Worm (Caenorhabditis elegans) whole organism, L4 larva: Measurements from ENCODE around the gene Y111B2A.2.

Source experiments
- F49E8.2 ChIP-seq: sonication (generic microtip); optimal IDR thresholded peaks from 2 replicates; lab custom pipeline; 2016; ENCODE audit warnings: missing compliant biosample characterization, mild to moderate bottlenecking, missing genetic modification characterization, borderline replicate concordance
- T20F7.1 ChIP-seq: fragments of 200-800 bp; sonication (Bioruptor generic); optimal IDR thresholded peaks from 2 replicates; lab custom pipeline; 2018; ENCODE audit warnings: mild to moderate bottlenecking, missing genetic modification characterization, missing compliant biosample characterization
- T26A8.4 ChIP-seq: fragments of 200-800 bp; sonication (Bioruptor generic); IDR thresholded peaks from 2 replicates; pipeline ENCODE4 v1.3.6; 2022; ENCODE audit warnings: missing genetic modification characterization, missing compliant biosample characterization
- Y48G9A.11 ChIP-seq: fragments of 200-800 bp; sonication (Bioruptor generic); IDR thresholded peaks from 2 replicates; pipeline ENCODE4 v1.3.6; 2022; ENCODE audit warnings: missing genetic modification reagents, missing genetic modification characterization, missing compliant biosample characterization
- ZK337.2 ChIP-seq: fragments of 200-800 bp; sonication (Bioruptor generic); IDR thresholded peaks from 2 replicates; pipeline ENCODE4 v1.3.6; 2022; ENCODE audit warnings: missing genetic modification reagents, missing genetic modification characterization, missing compliant biosample characterization
- ama-1 ChIP-seq: fragments of 150-350 bp; optimal IDR thresholded peaks from 2 replicates; lab custom pipeline; 2014; ENCODE audit warnings: inconsistent platforms, mixed read lengths
- arid-1 ChIP-seq: fragments of 200-800 bp; sonication (Bioruptor generic); conservative IDR thresholded peaks from 2 replicates; pipeline ENCODE4 v1.3.6; 2022; ENCODE audit warnings: missing genetic modification reagents, missing genetic modification characterization, missing compliant biosample characterization
- ceh-28 ChIP-seq: fragments of 150-350 bp; optimal IDR thresholded peaks from 2 replicates; lab custom pipeline; 2014; ENCODE audit warnings: missing biosample characterization, missing genetic modification reagents, missing genetic modification characterization
- ceh-62 ChIP-seq: sonication (generic microtip); optimal IDR thresholded peaks from 2 replicates; lab custom pipeline; 2017; ENCODE audit warnings: missing biosample characterization, missing genetic modification characterization
- daf-16 ChIP-seq, 3 experiments: sonication (generic microtip); optimal IDR thresholded peaks; 2 replicates each; lab custom pipeline; 2016 to 2017; ENCODE audit warnings: missing genetic modification characterization in 3 of 3, missing genetic modification reagents in 3 of 3, mild to moderate bottlenecking in 2 of 3, missing compliant biosample characterization in 2 of 3, missing biosample characterization in 1 of 3, moderate library complexity in 1 of 3
- dmd-9 ChIP-seq: fragments of 200-800 bp; sonication (Bioruptor generic); IDR thresholded peaks from 2 replicates; pipeline ENCODE4 v1.3.6; 2022; ENCODE audit warnings: missing genetic modification reagents, missing genetic modification characterization, missing compliant biosample characterization
- dpl-1 ChIP-seq: fragments of 150-350 bp; optimal IDR thresholded peaks from 2 replicates; lab custom pipeline; 2014; ENCODE audit warnings: missing biosample characterization, missing genetic modification reagents, missing genetic modification characterization
- dve-1 ChIP-seq: sonication (generic microtip); optimal IDR thresholded peaks from 2 replicates; lab custom pipeline; 2017; ENCODE audit warnings: antibody characterized with exemption, mild to moderate bottlenecking, missing genetic modification characterization, missing compliant biosample characterization; ENCODE audit not compliant: insufficient read depth
- fos-1 ChIP-seq: fragments of 150-350 bp; optimal IDR thresholded peaks from 2 replicates; lab custom pipeline; 2014; ENCODE audit warnings: missing biosample characterization, missing genetic modification characterization
- hif-1 ChIP-seq, 2 experiments: sonication (generic microtip); optimal IDR thresholded peaks; 2 replicates each; lab custom pipeline; 2016 to 2017; ENCODE audit warnings: missing compliant biosample characterization in 2 of 2, missing genetic modification characterization in 2 of 2, missing genetic modification reagents in 2 of 2, missing genotype in 2 of 2, mild to moderate bottlenecking in 1 of 2
- hlh-11 ChIP-seq: fragments of 200-800 bp; sonication (Bioruptor generic); optimal IDR thresholded peaks from 2 replicates; lab custom pipeline; 2018; ENCODE audit warnings: mild to moderate bottlenecking, missing genetic modification characterization, missing compliant biosample characterization
- hmg-1.1 ChIP-seq: fragments of 200-800 bp; sonication (Bioruptor generic); IDR thresholded peaks from 2 replicates; pipeline ENCODE4 v1.3.6; 2022; ENCODE audit warnings: missing genetic modification reagents, missing genetic modification characterization, missing compliant biosample characterization
- lim-7 ChIP-seq: fragments of 200-800 bp; sonication (Bioruptor generic); IDR thresholded peaks from 2 replicates; pipeline ENCODE4 v1.3.6; 2022; ENCODE audit warnings: missing genetic modification characterization, missing compliant biosample characterization
- lin-38 ChIP-seq: fragments of 200-800 bp; sonication (Bioruptor generic); IDR thresholded peaks from 2 replicates; pipeline ENCODE4 v1.3.6; 2022; ENCODE audit warnings: missing genetic modification reagents, missing genetic modification characterization, missing compliant biosample characterization
- lsy-2 ChIP-seq, 2 experiments: fragments of 150-350 bp in 1 of 2; sonication (generic microtip) in 1 of 2; optimal IDR thresholded peaks; 2 replicates each; lab custom pipeline; 2014 to 2017; ENCODE audit warnings: missing biosample characterization in 2 of 2, missing genetic modification characterization in 2 of 2
- madf-5 ChIP-seq, 2 experiments: fragments of 200-800 bp; sonication (Bioruptor generic); IDR thresholded peaks; 2 replicates each; pipeline ENCODE4 v1.3.6; 2022; ENCODE audit warnings: missing compliant biosample characterization in 2 of 2, missing genetic modification characterization in 2 of 2
- madf-9 ChIP-seq: fragments of 200-800 bp; sonication (Bioruptor generic); conservative IDR thresholded peaks from 2 replicates; pipeline ENCODE4 v1.3.6; 2022; ENCODE audit warnings: missing genetic modification reagents, missing genetic modification characterization, missing compliant biosample characterization
- mep-1 ChIP-seq: fragments of 150-350 bp; sonication (generic microtip); optimal IDR thresholded peaks from 3 replicates; lab custom pipeline; 2014; ENCODE audit warnings: missing biosample characterization, missing genetic modification characterization
- nhr-11 ChIP-seq: fragments of 150-350 bp; optimal IDR thresholded peaks from 2 replicates; lab custom pipeline; 2014; ENCODE audit warnings: missing biosample characterization, missing genetic modification characterization
- nhr-25 ChIP-seq: sonication (generic microtip); optimal IDR thresholded peaks from 2 replicates; lab custom pipeline; 2017; ENCODE audit warnings: missing genetic modification characterization, mild to moderate bottlenecking, missing compliant biosample characterization, antibody characterized with exemption, moderate library complexity, borderline replicate concordance; ENCODE audit not compliant: insufficient read depth
- nhr-76 ChIP-seq: fragments of 150-350 bp; optimal IDR thresholded peaks from 2 replicates; lab custom pipeline; 2014; ENCODE audit warnings: missing biosample characterization, missing genetic modification characterization
- rbr-2 ChIP-seq: sonication (generic microtip); optimal IDR thresholded peaks from 2 replicates; lab custom pipeline; 2016; ENCODE audit warnings: missing genotype, missing genetic modification characterization, missing compliant biosample characterization
- skn-1 ChIP-seq: fragments of 150-350 bp; optimal IDR thresholded peaks from 2 replicates; lab custom pipeline; 2014; ENCODE audit warnings: missing biosample characterization, missing genetic modification characterization
- snpc-1.2 ChIP-seq: fragments of 200-800 bp; sonication (Bioruptor generic); IDR thresholded peaks from 2 replicates; pipeline ENCODE4 v1.3.6; 2022; ENCODE audit warnings: missing genetic modification reagents, missing genetic modification characterization, missing compliant biosample characterization
- unc-130 ChIP-seq: sonication (generic microtip); optimal IDR thresholded peaks from 2 replicates; lab custom pipeline; 2016; ENCODE audit warnings: missing genetic modification reagents, missing genetic modification characterization, missing compliant biosample characterization
- unc-62 ChIP-seq, 3 experiments: fragments of 150-350 bp in 1 of 3; sonication (generic microtip); optimal IDR thresholded peaks in 2 of 3; peaks in 1 of 3; 1 replicate in 1 of 3; 2 replicates in 2 of 3; lab custom pipeline; 2014 to 2017; ENCODE audit warnings: missing biosample characterization in 3 of 3, missing genetic modification characterization in 3 of 3, missing genetic modification reagents in 3 of 3, missing genotype in 1 of 3
- vab-7 ChIP-seq: fragments of 200-800 bp; sonication (Bioruptor generic); IDR thresholded peaks from 2 replicates; pipeline ENCODE4 v1.3.6; 2022; ENCODE audit warnings: missing genetic modification reagents, missing genetic modification characterization, missing compliant biosample characterization
- zag-1 ChIP-seq: fragments of 150-350 bp; optimal IDR thresholded peaks from 2 replicates; lab custom pipeline; 2014; ENCODE audit warnings: missing biosample characterization, missing genetic modification characterization

The Y111B2A.2 gene

DNA sequence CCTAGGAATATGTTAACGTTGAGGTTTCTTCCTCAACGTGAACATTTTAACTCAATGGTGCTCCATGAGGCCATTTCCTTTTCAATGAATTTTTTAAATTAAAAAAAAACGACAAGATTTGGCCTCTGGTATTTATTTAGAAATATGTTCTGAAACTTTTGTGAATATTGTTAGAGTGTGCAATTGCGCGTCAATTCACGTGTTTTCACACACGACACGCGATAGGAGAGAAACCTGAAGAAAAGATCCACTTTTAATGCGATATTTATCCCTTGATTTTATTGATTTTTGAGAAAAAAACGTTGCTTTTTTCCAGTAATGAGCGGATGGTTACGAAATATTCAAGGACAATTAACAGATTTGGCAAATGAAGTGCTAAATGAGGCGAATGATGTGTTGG is 3.4 kb downstream of the Y111B2A.2 start, which contains the start of gene sql-1:
sql-1 (plus strand) TSS at position 313 of the 400 bp plus-strand sequence.
- TF ChIP-seq snpc-1.2 (GFP tag; lab: Robert Waterston, UW) (peak; percentile 48; the same call in 1 of the 2 replicates), lsy-2 (tag; optimal IDR thresholded peaks at IDR 0.05; lab: Kevin White, UChicago) (peak in 1 of 2 experiments; percentile 34), skn-1 (tag; lab: Kevin White, UChicago) (no peak), ceh-28 (tag; lab: Kevin White, UChicago) (peak; percentile 39), unc-130 (GFP tag; lab: Kevin White, UChicago) (peak; percentile 62), hif-1 (tag; optimal IDR thresholded peaks at IDR 0.05; lab: Kevin White, UChicago) (no peak), fos-1 (tag; lab: Kevin White, UChicago) (no peak), F49E8.2 (tag; lab: Kevin White, UChicago) (peak; percentile 44), nhr-11 (tag; lab: Kevin White, UChicago) (no peak), lim-7 (no peak), lin-38 (GFP tag; lab: Robert Waterston, UW) (peak; percentile 72), madf-5 (GFP tag; IDR thresholded peaks at IDR 0.05; lab: Robert Waterston, UW) (0 out of 4 replicates have a peak, but pooled peaks of 1 of the 2 experiments have one; percentile 39), T20F7.1 (GFP tag; lab: Kevin White, UChicago) (no peak), ama-1 (lab: Kevin White, UChicago) (peak; percentile 82), ZK337.2 (GFP tag; lab: Robert Waterston, UW) (no peak), arid-1 (GFP tag; lab: Robert Waterston, UW) (peak; percentile 62; the same call in 1 of the 2 replicates), Y48G9A.11 (GFP tag; lab: Robert Waterston, UW) (no peak), nhr-76 (tag; lab: Kevin White, UChicago) (no peak), dpl-1 (GFP tag; lab: Kevin White, UChicago) (peak; percentile 27)

DNA sequence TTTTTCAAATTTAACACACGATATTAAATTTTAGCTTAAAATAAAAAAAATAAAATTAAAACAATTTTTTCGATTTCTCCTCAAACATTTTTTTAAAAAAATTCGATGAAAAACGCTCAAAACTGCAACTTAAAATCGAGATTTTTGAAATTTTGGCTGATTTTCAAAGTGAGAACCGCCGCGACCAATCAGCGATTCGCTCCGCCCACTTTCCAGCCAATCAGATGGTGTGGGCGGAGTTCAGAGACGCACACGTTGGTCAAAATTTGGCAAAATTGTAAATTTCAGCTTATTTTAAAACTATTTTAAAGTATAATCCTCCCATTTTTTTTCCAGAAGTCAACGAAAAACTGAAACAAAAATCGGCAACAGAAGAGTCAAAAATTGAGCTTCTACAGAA is 14.6 kb downstream of the Y111B2A.2 start:
- peak in 1 of 2 experiments; percentile 28 for TF ChIP-seq unc-62 (GFP tag; optimal IDR thresholded peaks at IDR 0.05 in 1 of 2; lab: Kevin White, UChicago)
- TF ChIP-seq unc-62 (tag; optimal IDR thresholded peaks at IDR 0.05; lab: Kevin White, UChicago): no peak
- TF ChIP-seq nhr-25 (tag; lab: Kevin White, UChicago): no peak
- TF ChIP-seq, all 104 proteins: peak for 1

DNA sequence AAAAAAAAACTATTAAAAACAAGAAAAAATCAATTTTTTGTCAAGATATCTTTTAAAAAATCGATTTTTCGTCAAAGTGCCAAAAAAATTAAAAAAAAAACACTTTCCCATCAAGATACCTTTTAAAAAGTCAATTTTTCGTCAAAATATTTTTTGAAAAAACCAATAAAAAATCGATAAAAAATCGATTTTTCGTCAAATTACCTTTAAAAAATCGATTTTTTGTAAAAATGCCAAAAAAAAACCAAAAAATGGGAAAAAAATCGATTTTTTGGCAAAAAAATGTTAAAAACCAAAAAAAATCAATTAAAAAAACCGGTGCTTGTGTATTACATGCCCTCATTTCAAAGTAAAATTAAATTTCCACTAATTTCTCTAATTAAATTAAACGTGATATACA is 21.8 kb downstream of the Y111B2A.2 start:
- peak; percentile 94 for TF ChIP-seq ceh-28 (tag; lab: Kevin White, UChicago)
- no peak for TF ChIP-seq hlh-11 (tag; lab: Kevin White, UChicago)

DNA sequence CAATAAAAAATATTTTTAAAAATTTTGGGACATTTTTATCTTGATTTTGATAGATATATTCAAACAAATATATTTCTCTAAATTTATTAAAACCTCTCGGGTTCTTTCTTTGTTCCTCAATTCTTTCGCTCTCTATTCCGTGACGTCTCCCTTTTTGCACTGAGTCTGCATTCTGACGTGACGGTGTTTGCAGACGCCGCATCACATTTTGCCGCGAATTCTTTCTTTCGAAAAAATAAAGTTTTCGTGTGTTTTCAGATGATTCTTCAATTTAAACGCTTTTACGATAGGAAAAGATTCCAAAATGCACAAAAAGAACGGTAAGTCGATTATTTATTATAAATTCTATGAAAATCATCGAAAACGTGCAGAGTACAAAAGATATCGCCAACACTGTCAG is 32.1 kb downstream of the Y111B2A.2 start:
- TF ChIP-seq F49E8.2 (tag; lab: Kevin White, UChicago) (no peak), ceh-62 (tag; lab: Kevin White, UChicago) (no peak), dmd-9 (GFP tag; lab: Robert Waterston, UW) (no peak), dpl-1 (GFP tag; lab: Kevin White, UChicago) (peak; percentile 86), daf-16 (GFP tag; optimal IDR thresholded peaks at IDR 0.05; lab: Kevin White, UChicago) (no peak), daf-16 (tag; optimal IDR thresholded peaks at IDR 0.05; lab: Kevin White, UChicago) (no peak), T26A8.4 (0 out of 2 replicates have a peak, but pooled peaks have one; percentile 23), hmg-1.1 (GFP tag; lab: Robert Waterston, UW) (peak; percentile 69), rbr-2 (peak; percentile 8), hif-1 (tag; optimal IDR thresholded peaks at IDR 0.05; lab: Kevin White, UChicago) (peak in 1 of 2 experiments; percentile 3), vab-7 (0 out of 2 replicates have a peak, but pooled peaks have one; percentile 8), madf-9 (GFP tag; lab: Robert Waterston, UW) (no peak), zag-1 (no peak), lsy-2 (tag; optimal IDR thresholded peaks at IDR 0.05; lab: Kevin White, UChicago) (peak in 1 of 2 experiments; percentile 53), lin-38 (GFP tag; lab: Robert Waterston, UW) (peak; percentile 65), mep-1 (tag; lab: Kevin White, UChicago) (peak; percentile 29), dve-1 (tag; lab: Kevin White, UChicago) (peak; percentile 17)
